Fruit fly (Drosophila melanogaster): ENCODE results near the gene CG33271.
A peak's percentile ranks its signal among the peaks of the same experiment; 100 is the strongest.

The CG33271 gene

dm6 chr3L:11554796-11555195 is 22.5 kb downstream of the CG33271 start (continued):
- TF ChIP-seq CG8765 (GFP tag; IDR thresholded peaks at IDR 0.05) = no peak
- no peak for TF ChIP-seq gsb-n (tag; optimal IDR thresholded peaks at IDR 0.05)
- peak; percentile 34; the same call in 1 of the 3 replicates for TF ChIP-seq sr (GFP tag; IDR thresholded peaks at IDR 0.05)
- TF ChIP-seq HLH4C (GFP tag; IDR thresholded peaks at IDR 0.05; ENCODE audit: partially characterized antibody) = 0 out of 3 replicates have a peak, but pooled peaks have one; percentile 32
- no peak for TF ChIP-seq Vsx1 (GFP tag; optimal IDR thresholded peaks at IDR 0.05)
- no peak for TF ChIP-seq CG15514 (GFP tag; optimal IDR thresholded peaks at IDR 0.05)
- no peak for TF ChIP-seq CG14860 (GFP tag; IDR thresholded peaks at IDR 0.05; ENCODE audit: partially characterized antibody)
- TF ChIP-seq CG8281 (tag; optimal IDR thresholded peaks at IDR 0.05) = no peak
- no peak for TF ChIP-seq knrl (GFP tag; IDR thresholded peaks at IDR 0.05; ENCODE audit: partially characterized antibody)
- peak; percentile 39 for TF ChIP-seq CG1832 (GFP tag; optimal IDR thresholded peaks at IDR 0.05)
- TF ChIP-seq CG2202 (tag; optimal IDR thresholded peaks at IDR 0.05) = no peak
- TF ChIP-seq CG6765 (GFP tag; optimal IDR thresholded peaks at IDR 0.05) = no peak
- TF ChIP-seq Blimp-1 (GFP tag; optimal IDR thresholded peaks at IDR 0.05) = no peak
- TF ChIP-seq CG17385 (GFP tag; optimal IDR thresholded peaks at IDR 0.05) = no peak
- TF ChIP-seq CG10431 (GFP tag; optimal IDR thresholded peaks at IDR 0.05) = no peak
- peak; percentile 54 for TF ChIP-seq D (optimal IDR thresholded peaks at IDR 0.05)
- no peak for TF ChIP-seq D (GFP tag; optimal IDR thresholded peaks at IDR 0.05)
- TF ChIP-seq HHEX (GFP tag; optimal IDR thresholded peaks at IDR 0.05) = no peak
- no peak for TF ChIP-seq CG14710 (tag; optimal IDR thresholded peaks at IDR 0.05)
- no peak for TF ChIP-seq fu2 (GFP tag; optimal IDR thresholded peaks at IDR 0.05)
- TF ChIP-seq CG11398 (GFP tag; optimal IDR thresholded peaks at IDR 0.05) = no peak
- TF ChIP-seq CG9932 (GFP tag; IDR thresholded peaks at IDR 0.05) = no peak
- TF ChIP-seq CG2889 (GFP tag; IDR thresholded peaks at IDR 0.05) = no peak
- 0 out of 3 replicates have a peak, but pooled peaks have one; percentile 25 for TF ChIP-seq CG2199 (GFP tag; IDR thresholded peaks at IDR 0.05)
- TF ChIP-seq pnt (GFP tag; optimal IDR thresholded peaks at IDR 0.05) = no peak
- no peak for TF ChIP-seq CG43689 (GFP tag; IDR thresholded peaks at IDR 0.05)
- TF ChIP-seq CG4424 (GFP tag; optimal IDR thresholded peaks at IDR 0.05) = no peak
- TF ChIP-seq shn (GFP tag; optimal IDR thresholded peaks at IDR 0.05) = no peak
- TF ChIP-seq ken (GFP tag; IDR thresholded peaks at IDR 0.05) = no peak
- TF ChIP-seq CG11093 (GFP tag; IDR thresholded peaks at IDR 0.05) = no peak
- no peak for TF ChIP-seq GATAe (GFP tag; conservative IDR thresholded peaks at IDR 0.05)

dm6 chr3L:11554338-11554737 is 23.0 kb downstream of the CG33271 start:
- TF ChIP-seq Fer2 (tag; optimal IDR thresholded peaks at IDR 0.05) (no peak), inv (GFP tag; IDR thresholded peaks at IDR 0.05; ENCODE audit: partially characterized antibody) (no peak), NFAT (GFP tag; IDR thresholded peaks at IDR 0.05) (no peak), ATbp (GFP tag; optimal IDR thresholded peaks at IDR 0.05) (peak; percentile 68), CG8359 (GFP tag; optimal IDR thresholded peaks at IDR 0.05; ENCODE audit: borderline replicate concordance) (peak; percentile 78), hkb (optimal IDR thresholded peaks at IDR 0.05) (no peak), hkb (GFP tag; IDR thresholded peaks at IDR 0.05) (peak; percentile 83), Blimp-1 (GFP tag; optimal IDR thresholded peaks at IDR 0.05) (peak; percentile 91), CG8765 (GFP tag; IDR thresholded peaks at IDR 0.05) (peak; percentile 88), CG7745 (tag; optimal IDR thresholded peaks at IDR 0.05) (peak; percentile 65), MESR4 (GFP tag; optimal IDR thresholded peaks at IDR 0.05) (peak; percentile 23), CG31224 (GFP tag; IDR thresholded peaks at IDR 0.05) (peak; percentile 55; the same call in 1 of the 2 replicates), Side (GFP tag; optimal IDR thresholded peaks at IDR 0.05) (peak; percentile 76), CG17385 (GFP tag; optimal IDR thresholded peaks at IDR 0.05) (peak; percentile 76), TFAM (GFP tag; optimal IDR thresholded peaks at IDR 0.05) (peak; percentile 46), pzg (GFP tag; optimal IDR thresholded peaks at IDR 0.05) (no peak), CG3163 (GFP tag; optimal IDR thresholded peaks at IDR 0.05) (peak; percentile 36), tx (GFP tag; optimal IDR thresholded peaks at IDR 0.05) (peak; percentile 56), schlank (tag; optimal IDR thresholded peaks at IDR 0.05) (no peak), vvl (GFP tag; IDR thresholded peaks at IDR 0.05) (peak; percentile 96), CG4404 (GFP tag; IDR thresholded peaks at IDR 0.05) (peak; percentile 90), CG15601 (tag; optimal IDR thresholded peaks at IDR 0.05) (peak; percentile 91), otp (GFP tag; IDR thresholded peaks at IDR 0.05) (peak; percentile 88)

Data from whole organism, embryonic.